Fruit fly (Drosophila melanogaster) whole organism, embryonic: ENCODE measurements around the gene Irc.

ENCODE experiments used
- Aef1 ChIP-seq: fragments of 200-800 bp; sonication (Bioruptor generic); IDR thresholded peaks from 3 replicates; pipeline ENCODE4 v1.3.6; 2022; ENCODE audit warnings: missing biosample characterization, missing genetic modification characterization
- Atf3 ChIP-seq: fragments of 200-800 bp; sonication (Bioruptor generic); optimal IDR thresholded peaks from 3 replicates; lab custom pipeline; 2016; ENCODE audit warnings: missing biosample characterization, missing genetic modification characterization
- Awh ChIP-seq: fragments of 200-800 bp; sonication (Bioruptor generic); IDR thresholded peaks from 2 replicates; pipeline ENCODE4, ENCODE4 v1.3.6; 2022; ENCODE audit warnings: missing biosample characterization, missing genetic modification characterization
- Bgb ChIP-seq: fragments of 200-800 bp; sonication (Bioruptor generic); IDR thresholded peaks from 2 replicates; pipeline ENCODE4 v1.3.6; 2022; ENCODE audit warnings: missing biosample characterization, missing genetic modification characterization; ENCODE audit not compliant: partially characterized antibody
- CG10274 ChIP-seq: fragments of 200-800 bp; sonication (Bioruptor generic); optimal IDR thresholded peaks from 3 replicates; lab custom pipeline; 2017; ENCODE audit warnings: missing biosample characterization, mild to moderate bottlenecking, missing genetic modification characterization
- CG11695 ChIP-seq: fragments of 200-800 bp; sonication (Bioruptor generic); IDR thresholded peaks from 3 replicates; pipeline ENCODE4 v1.3.6; 2022; ENCODE audit warnings: missing biosample characterization, missing genetic modification characterization
- CG12071 ChIP-seq: fragments of 200-800 bp; sonication (Bioruptor generic); optimal IDR thresholded peaks from 3 replicates; lab custom pipeline; 2018; ENCODE audit warnings: missing biosample characterization, mild to moderate bottlenecking, missing genetic modification characterization
- CG12155 ChIP-seq: fragments of 200-800 bp; sonication (Bioruptor generic); optimal IDR thresholded peaks from 3 replicates; lab custom pipeline; 2016; ENCODE audit warnings: missing biosample characterization, missing genetic modification characterization
- CG13775 ChIP-seq: fragments of 200-800 bp; sonication (Bioruptor generic); optimal IDR thresholded peaks from 3 replicates; lab custom pipeline; 2017; ENCODE audit warnings: missing biosample characterization, mild to moderate bottlenecking, missing genetic modification characterization
- CG14014 ChIP-seq: fragments of 200-800 bp; sonication (Bioruptor generic); IDR thresholded peaks from 2 replicates; pipeline ENCODE4 v1.3.6; 2022; ENCODE audit warnings: missing biosample characterization, missing genetic modification characterization
- CG14441 ChIP-seq: fragments of 200-800 bp; sonication (Bioruptor generic); IDR thresholded peaks from 2 replicates; pipeline ENCODE4 v1.3.6; 2022; ENCODE audit warnings: missing biosample characterization, missing genetic modification characterization
- CG14965 ChIP-seq: fragments of 200-800 bp; sonication (Bioruptor generic); optimal IDR thresholded peaks from 2 replicates; lab custom pipeline; 2016; ENCODE audit warnings: missing biosample characterization, missing genetic modification characterization, borderline replicate concordance
- CG1602 ChIP-seq: fragments of 200-800 bp; sonication (Bioruptor generic); optimal IDR thresholded peaks from 3 replicates; lab custom pipeline; 2016; ENCODE audit warnings: missing biosample characterization, missing genetic modification characterization
- CG1603 ChIP-seq: fragments of 200-800 bp; sonication (Bioruptor generic); optimal IDR thresholded peaks from 2 replicates; lab custom pipeline; 2019; ENCODE audit warnings: missing biosample characterization, mild to moderate bottlenecking, missing genetic modification characterization, moderate library complexity
- CG17359 ChIP-seq: fragments of 200-800 bp; sonication (Bioruptor generic); optimal IDR thresholded peaks from 3 replicates; lab custom pipeline; 2018; ENCODE audit warnings: missing biosample characterization, mild to moderate bottlenecking, missing genetic modification characterization, moderate library complexity
- CG17912 ChIP-seq: fragments of 200-800 bp; sonication (Bioruptor generic); optimal IDR thresholded peaks from 2 replicates; lab custom pipeline; 2018; ENCODE audit warnings: missing biosample characterization, mild to moderate bottlenecking, missing genetic modification characterization
- CG2199 ChIP-seq: fragments of 200-800 bp; sonication (Bioruptor generic); IDR thresholded peaks from 3 replicates; pipeline ENCODE4 v1.3.6; 2022; ENCODE audit warnings: missing biosample characterization, missing genetic modification characterization
- CG2202 ChIP-seq: fragments of 200-800 bp; sonication (Bioruptor generic); optimal IDR thresholded peaks from 2 replicates; lab custom pipeline; 2018; ENCODE audit warnings: missing biosample characterization, mild to moderate bottlenecking, missing genetic modification characterization
- CG31365 ChIP-seq: fragments of 200-800 bp; sonication (Bioruptor generic); optimal IDR thresholded peaks from 2 replicates; lab custom pipeline; 2018; ENCODE audit warnings: missing biosample characterization, mild to moderate bottlenecking, missing genetic modification characterization
- CG3163 ChIP-seq: fragments of 200-800 bp; sonication (Bioruptor generic); optimal IDR thresholded peaks from 3 replicates; lab custom pipeline; 2016; ENCODE audit warnings: missing biosample characterization, missing genetic modification characterization
- CG34376 ChIP-seq: fragments of 200-800 bp; sonication (Bioruptor generic); optimal IDR thresholded peaks from 2 replicates; lab custom pipeline; 2018; ENCODE audit warnings: missing biosample characterization, mild to moderate bottlenecking, missing genetic modification characterization
- CG6175 ChIP-seq: fragments of 200-800 bp; sonication (Bioruptor generic); IDR thresholded peaks from 3 replicates; pipeline ENCODE4 v1.3.6; 2022; ENCODE audit warnings: missing biosample characterization, missing genetic modification characterization
- CG6813 ChIP-seq: fragments of 200-800 bp; sonication (Bioruptor generic); optimal IDR thresholded peaks from 2 replicates; lab custom pipeline; 2017; ENCODE audit warnings: missing biosample characterization, missing genetic modification characterization, mild to moderate bottlenecking, moderate library complexity, missing genetic modification reagents
- CG7271 ChIP-seq: fragments of 200-800 bp; sonication (Bioruptor generic); optimal IDR thresholded peaks from 2 replicates; lab custom pipeline; 2018; ENCODE audit warnings: missing biosample characterization, mild to moderate bottlenecking, missing genetic modification characterization, moderate library complexity
- CG7987 ChIP-seq: fragments of 200-800 bp; sonication (Bioruptor generic); optimal IDR thresholded peaks from 2 replicates; lab custom pipeline; 2018; ENCODE audit warnings: missing biosample characterization, mild to moderate bottlenecking, missing genetic modification characterization, moderate library complexity
- CG8089 ChIP-seq: fragments of 200-800 bp; sonication (Bioruptor generic); optimal IDR thresholded peaks from 3 replicates; lab custom pipeline; 2016; ENCODE audit warnings: missing biosample characterization, missing genetic modification characterization
- CG9437 ChIP-seq: fragments of 200-800 bp; sonication (Bioruptor generic); optimal IDR thresholded peaks from 2 replicates; lab custom pipeline; 2018; ENCODE audit warnings: missing biosample characterization, mild to moderate bottlenecking, missing genetic modification characterization
- Dbx ChIP-seq: fragments of 200-800 bp; sonication (Bioruptor generic); IDR thresholded peaks from 3 replicates; pipeline ENCODE4 v1.3.6; 2022; ENCODE audit warnings: missing biosample characterization, missing genetic modification characterization
- Dp ChIP-seq: fragments of 200-800 bp; sonication (Bioruptor generic); optimal IDR thresholded peaks from 2 replicates; lab custom pipeline; 2018; ENCODE audit warnings: missing biosample characterization, mild to moderate bottlenecking, missing genetic modification characterization, moderate library complexity
- Dref ChIP-seq: fragments of 200-800 bp; sonication (Bioruptor generic); IDR thresholded peaks from 2 replicates; pipeline ENCODE4 v1.3.6; 2022; ENCODE audit warnings: missing biosample characterization, missing genetic modification characterization
- E2f2 ChIP-seq: fragments of 200-800 bp; sonication (Bioruptor generic); IDR thresholded peaks from 2 replicates; pipeline ENCODE4 v1.3.6; 2022; ENCODE audit warnings: missing biosample characterization, missing genetic modification characterization
- HLH3B ChIP-seq: fragments of 200-800 bp; sonication (Bioruptor generic); IDR thresholded peaks from 2 replicates; pipeline ENCODE4 v1.3.6; 2022; ENCODE audit warnings: missing biosample characterization, missing genetic modification characterization
- HLHmδ ChIP-seq: fragments of 200-800 bp; sonication (Bioruptor generic); optimal IDR thresholded peaks from 2 replicates; lab custom pipeline; 2018; ENCODE audit warnings: missing biosample characterization, mild to moderate bottlenecking, missing genetic modification characterization, moderate library complexity
- Hmr ChIP-seq: fragments of 200-800 bp; sonication (Bioruptor generic); optimal IDR thresholded peaks from 3 replicates; lab custom pipeline; 2017; ENCODE audit warnings: mild to moderate bottlenecking, missing biosample characterization, missing genetic modification reagents, missing genetic modification characterization
- Med ChIP-seq: fragments of 200-800 bp; sonication (Bioruptor generic); peaks from one replicate; lab custom pipeline; 2016; ENCODE audit warnings: missing biosample characterization, missing genetic modification characterization, mild to moderate bottlenecking, inconsistent platforms, moderate library complexity
- NC2β ChIP-seq: fragments of 200-800 bp; sonication (Bioruptor generic); optimal IDR thresholded peaks from 2 replicates; lab custom pipeline; 2016; ENCODE audit warnings: missing biosample characterization, missing genetic modification characterization
- Vsx1 ChIP-seq: fragments of 200-800 bp; sonication (Bioruptor generic); optimal IDR thresholded peaks from 2 replicates; lab custom pipeline; 2017; ENCODE audit warnings: missing biosample characterization, mild to moderate bottlenecking, missing genetic modification characterization, missing genetic modification reagents
- aop ChIP-seq: fragments of 200-800 bp; sonication (Bioruptor generic); IDR thresholded peaks from 2 replicates; pipeline ENCODE4 v1.3.6; 2022; ENCODE audit warnings: missing biosample characterization, missing genetic modification characterization
- dmrt99B ChIP-seq: fragments of 200-800 bp; sonication (Bioruptor generic); optimal IDR thresholded peaks from 2 replicates; lab custom pipeline; 2018; ENCODE audit warnings: missing biosample characterization, mild to moderate bottlenecking, missing genetic modification characterization, moderate library complexity
- dpn ChIP-seq, 2 experiments: fragments of 200-800 bp; sonication (Bioruptor generic); optimal IDR thresholded peaks; 3 replicates each; lab custom pipeline; 2016; ENCODE audit warnings: missing biosample characterization in 2 of 2, missing genetic modification characterization in 2 of 2
- hbn ChIP-seq: fragments of 200-800 bp; sonication (Bioruptor generic); IDR thresholded peaks from 2 replicates; pipeline ENCODE4 v1.3.6; 2022; ENCODE audit warnings: missing biosample characterization, missing genetic modification characterization; ENCODE audit not compliant: partially characterized antibody
- nerfin-1 ChIP-seq: fragments of 200-800 bp; sonication (Bioruptor generic); optimal IDR thresholded peaks from 3 replicates; lab custom pipeline; 2019; ENCODE audit warnings: missing biosample characterization, mild to moderate bottlenecking, missing genetic modification characterization, moderate library complexity
- phol ChIP-seq: fragments of 200-800 bp; sonication (Bioruptor generic); optimal IDR thresholded peaks from 3 replicates; lab custom pipeline; 2018; ENCODE audit warnings: missing biosample characterization, mild to moderate bottlenecking, missing genetic modification characterization, moderate library complexity
- ro ChIP-seq: fragments of 200-800 bp; sonication (Bioruptor generic); IDR thresholded peaks from 2 replicates; pipeline ENCODE4 v1.3.6; 2022; ENCODE audit warnings: missing biosample characterization, missing genetic modification characterization
- salm ChIP-seq: fragments of 200-800 bp; sonication (Bioruptor generic); optimal IDR thresholded peaks from 2 replicates; lab custom pipeline; 2018; ENCODE audit warnings: missing biosample characterization, mild to moderate bottlenecking, missing genetic modification characterization
- sr ChIP-seq: fragments of 200-800 bp; sonication (Bioruptor generic); IDR thresholded peaks from 3 replicates; pipeline ENCODE4 v1.3.6; 2022; ENCODE audit warnings: missing biosample characterization, missing genetic modification characterization
- twi ChIP-seq: fragments of 200-800 bp; optimal IDR thresholded peaks from 2 replicates; lab custom pipeline; 2019; ENCODE audit warnings: missing biosample characterization, mild to moderate bottlenecking, missing genetic modification characterization, moderate library complexity
- unpg ChIP-seq: fragments of 200-800 bp; sonication (Bioruptor generic); optimal IDR thresholded peaks from 3 replicates; lab custom pipeline; 2018; ENCODE audit warnings: missing biosample characterization, mild to moderate bottlenecking, missing genetic modification characterization, moderate library complexity
- zfh2 ChIP-seq: fragments of 200-800 bp; sonication (Bioruptor generic); optimal IDR thresholded peaks from 2 replicates; lab custom pipeline; 2016; ENCODE audit warnings: missing biosample characterization, missing genetic modification characterization

Gene Irc

dm6 chr3R:17053415-17054177, 50.9 kb downstream of the Irc start, which contains the start of gene Dad (continued):
- peak; percentile 16; the same call in 1 of the 2 replicates for TF ChIP-seq hbn (GFP tag; lab: Robert Waterston, UW)
- TF ChIP-seq E2f2 = peak; percentile 91
- no peak; the same call in 1 of the 3 replicates for TF ChIP-seq sr (GFP tag; lab: Robert Waterston, UW)
- TF ChIP-seq HLH3B (GFP tag; lab: Robert Waterston, UW) = 0 out of 2 replicates have a peak, but pooled peaks have one; percentile 8
- TF ChIP-seq Dp (GFP tag; lab: Kevin White, UChicago) = peak; percentile 96
- no peak for TF ChIP-seq CG17912 (GFP tag; lab: Kevin White, UChicago)
- TF ChIP-seq CG2202 = peak; percentile 10
- TF ChIP-seq aop (GFP tag; lab: Robert Waterston, UW) = no peak
- peak; percentile 14; the same call in 1 of the 2 replicates for TF ChIP-seq CG14014 (GFP tag; lab: Robert Waterston, UW)
- peak; percentile 30 for TF ChIP-seq salm (tag; lab: Kevin White, UChicago)
- no peak for TF ChIP-seq Dbx
- TF ChIP-seq CG3163 (GFP tag; lab: Kevin White, UChicago) = peak; percentile 34
- TF ChIP-seq zfh2 (GFP tag; lab: Kevin White, UChicago) = no peak
- TF ChIP-seq CG34376 (GFP tag; lab: Kevin White, UChicago) = peak; percentile 51
- peak; percentile 11; the same call in 1 of the 3 replicates for TF ChIP-seq CG2199 (GFP tag; lab: Robert Waterston, UW)
- peak; percentile 20 for TF ChIP-seq CG17359 (tag; lab: Kevin White, UChicago)
- no peak for TF ChIP-seq Vsx1 (GFP tag; lab: Kevin White, UChicago)
- peak; percentile 77 for TF ChIP-seq Med
- no peak for TF ChIP-seq CG6175 (GFP tag; lab: Robert Waterston, UW)
- no peak for TF ChIP-seq CG1602 (GFP tag; lab: Kevin White, UChicago)
- no peak for TF ChIP-seq twi (tag; lab: Kevin White, UChicago)
- TF ChIP-seq Aef1 = no peak
- peak; percentile 67 for TF ChIP-seq CG7987 (GFP tag; lab: Kevin White, UChicago)
- TF ChIP-seq unpg (GFP tag; lab: Kevin White, UChicago) = peak; percentile 32
- TF ChIP-seq ro (GFP tag; lab: Robert Waterston, UW) = no peak
- no peak for TF ChIP-seq CG12071
- TF ChIP-seq Bgb = peak; percentile 43
- no peak for TF ChIP-seq dpn (GFP tag; optimal IDR thresholded peaks at IDR 0.05; lab: Kevin White, UChicago)
- TF ChIP-seq Dref (GFP tag; lab: Robert Waterston, UW) = no peak
- TF ChIP-seq Atf3 (GFP tag; lab: Kevin White, UChicago) = no peak
- peak; percentile 12 for TF ChIP-seq CG1603
- TF ChIP-seq HLHmδ = peak; percentile 78
- no peak for TF ChIP-seq CG12155
- TF ChIP-seq CG14441 (GFP tag; lab: Robert Waterston, UW) = no peak
- TF ChIP-seq Awh (GFP tag; lab: Robert Waterston, UW) = no peak
- peak; percentile 22 for TF ChIP-seq CG13775 (GFP tag; lab: Kevin White, UChicago)
- TF ChIP-seq Hmr (GFP tag; lab: Kevin White, UChicago) = peak; percentile 48
- peak; percentile 19 for TF ChIP-seq dmrt99B (tag; lab: Kevin White, UChicago)
- peak; percentile 36 for TF ChIP-seq CG31365 (tag; lab: Kevin White, UChicago)
- no peak for TF ChIP-seq NC2β
- no peak for TF ChIP-seq CG14965 (GFP tag; lab: Kevin White, UChicago)
- no peak for TF ChIP-seq CG11695
- no peak for TF ChIP-seq CG10274 (GFP tag; lab: Kevin White, UChicago)
- TF ChIP-seq CG6813 (GFP tag; lab: Kevin White, UChicago) = no peak
- TF ChIP-seq CG8089 (GFP tag; lab: Kevin White, UChicago) = no peak
- no peak for TF ChIP-seq nerfin-1 (tag; lab: Kevin White, UChicago)
- TF ChIP-seq CG7271 (tag; lab: Kevin White, UChicago) = no peak
- TF ChIP-seq phol (tag; lab: Kevin White, UChicago) = no peak
- TF ChIP-seq CG9437 = no peak
